Worm (Caenorhabditis elegans) whole organism, L1 larva: ENCODE results near the gene spig-6.
"Not testable (repeated sequence)": the region's sequence is repeated elsewhere in the genome, so short reads cannot be mapped to it uniquely, and the experiment has no call there.

Source experiments
- C04F5.9 ChIP-seq: sonication (generic microtip); optimal IDR thresholded peaks from 2 replicates; lab custom pipeline; 2016; ENCODE audit warnings: missing genetic modification characterization, missing compliant biosample characterization
- alr-1 ChIP-seq: fragments of 200-800 bp; sonication (Bioruptor generic); optimal IDR thresholded peaks from 2 replicates; lab custom pipeline; 2018; ENCODE audit warnings: borderline replicate concordance, mild to moderate bottlenecking, missing genetic modification characterization, missing compliant biosample characterization
- blmp-1 ChIP-seq: fragments of 150-350 bp; optimal IDR thresholded peaks from 2 replicates; lab custom pipeline; 2014; ENCODE audit warnings: missing biosample characterization, missing genetic modification characterization
- ceh-63 ChIP-seq: fragments of 200-800 bp; sonication (Bioruptor generic); optimal IDR thresholded peaks from 2 replicates; lab custom pipeline; 2018; ENCODE audit warnings: mild to moderate bottlenecking, missing genetic modification characterization, missing compliant biosample characterization
- ceh-82 ChIP-seq, 3 experiments: fragments of 150-350 bp in 1 of 3; sonication (generic microtip) in 2 of 3; optimal IDR thresholded peaks; 2 replicates each; lab custom pipeline; 2014 to 2017; ENCODE audit warnings: missing biosample characterization in 3 of 3, missing genetic modification characterization in 3 of 3
- ces-1 ChIP-seq: fragments of 150-350 bp; optimal IDR thresholded peaks from 2 replicates; lab custom pipeline; 2014; ENCODE audit warnings: missing biosample characterization, missing genetic modification reagents, missing genetic modification characterization
- dpl-1 ChIP-seq, 3 experiments: fragments of 150-350 bp in 2 of 3; sonication (generic microtip) in 1 of 3; optimal IDR thresholded peaks; 2 replicates each; lab custom pipeline; 2014 to 2017; ENCODE audit warnings: missing biosample characterization in 3 of 3, missing genetic modification characterization in 3 of 3, missing genetic modification reagents in 3 of 3
- efl-1 ChIP-seq, 4 experiments: fragments of 150-350 bp; optimal IDR thresholded peaks in 3 of 4; peaks in 1 of 4; 1 replicate in 1 of 4; 2 replicates in 3 of 4; lab custom pipeline; 2014; ENCODE audit warnings: missing biosample characterization in 2 of 4, missing genetic modification characterization in 2 of 4, missing genetic modification reagents in 2 of 4
- elt-2 ChIP-seq: sonication (generic microtip); optimal IDR thresholded peaks from 2 replicates; lab custom pipeline; 2016; ENCODE audit warnings: missing genetic modification characterization, mild to moderate bottlenecking, inconsistent platforms, missing compliant biosample characterization, missing genetic modification reagents
- elt-3 ChIP-seq, 6 experiments: fragments of 150-350 bp in 1 of 6; sonication (generic microtip); optimal IDR thresholded peaks; 2 replicates each; lab custom pipeline; 2017 to 2018; ENCODE audit warnings: missing biosample characterization in 6 of 6, missing genetic modification characterization in 6 of 6, inconsistent platforms in 1 of 6
- ets-5 ChIP-seq: fragments of 200-800 bp; sonication (Bioruptor generic); IDR thresholded peaks from 2 replicates; pipeline ENCODE4 v1.3.6; 2022; ENCODE audit warnings: missing genetic modification characterization, missing compliant biosample characterization
- fkh-10 ChIP-seq: sonication (generic microtip); optimal IDR thresholded peaks from 2 replicates; lab custom pipeline; 2017; ENCODE audit warnings: missing biosample characterization, missing genetic modification reagents, missing genetic modification characterization
- hlh-4 ChIP-seq: sonication (generic microtip); optimal IDR thresholded peaks from 2 replicates; lab custom pipeline; 2016; ENCODE audit warnings: mild to moderate bottlenecking, missing genetic modification characterization, missing compliant biosample characterization
- isw-1 ChIP-seq: fragments of 200-800 bp; sonication (Bioruptor generic); IDR thresholded peaks from 2 replicates; pipeline ENCODE4 v1.3.6; 2022; ENCODE audit warnings: missing genetic modification characterization, missing compliant biosample characterization
- jun-1 ChIP-seq: fragments of 150-350 bp; optimal IDR thresholded peaks from 2 replicates; lab custom pipeline; 2014; ENCODE audit warnings: missing biosample characterization, missing genetic modification reagents, missing genetic modification characterization
- lin-13 ChIP-seq: fragments of 150-350 bp; optimal IDR thresholded peaks from 2 replicates; lab custom pipeline; 2014; ENCODE audit warnings: missing biosample characterization, missing genetic modification reagents, missing genetic modification characterization
- lin-14 ChIP-seq: fragments of 200-800 bp; sonication (Bioruptor generic); optimal IDR thresholded peaks from 2 replicates; lab custom pipeline; 2018; ENCODE audit warnings: mild to moderate bottlenecking, missing genetic modification characterization, moderate library complexity, missing compliant biosample characterization
- lsy-2 ChIP-seq, 2 experiments: fragments of 150-350 bp; optimal IDR thresholded peaks; 2 replicates each; lab custom pipeline; 2014; ENCODE audit warnings: missing biosample characterization in 2 of 2, missing genetic modification characterization in 2 of 2
- mab-9 ChIP-seq: fragments of 200-800 bp; sonication (Bioruptor generic); IDR thresholded peaks from 2 replicates; pipeline ENCODE4 v1.3.6; 2022; ENCODE audit warnings: missing genetic modification reagents, missing genetic modification characterization, missing compliant biosample characterization
- nhr-11 ChIP-seq: fragments of 150-350 bp; optimal IDR thresholded peaks from 2 replicates; lab custom pipeline; 2014; ENCODE audit warnings: missing biosample characterization, missing genetic modification characterization
- nhr-19 ChIP-seq: fragments of 200-800 bp; sonication (Bioruptor generic); conservative IDR thresholded peaks from 2 replicates; pipeline ENCODE4 v1.3.6; 2022; ENCODE audit warnings: missing genetic modification characterization, missing compliant biosample characterization
- nhr-20 ChIP-seq: sonication (generic microtip); optimal IDR thresholded peaks from 2 replicates; lab custom pipeline; 2016; ENCODE audit warnings: mild to moderate bottlenecking, missing genetic modification characterization, missing compliant biosample characterization
- nhr-28 ChIP-seq: fragments of 150-350 bp; optimal IDR thresholded peaks from 2 replicates; lab custom pipeline; 2014; ENCODE audit warnings: missing biosample characterization, missing genetic modification characterization
- nhr-76 ChIP-seq: sonication (generic microtip); optimal IDR thresholded peaks from 2 replicates; lab custom pipeline; 2017; ENCODE audit warnings: missing biosample characterization, missing genetic modification characterization
- pag-3 ChIP-seq: sonication (generic microtip); optimal IDR thresholded peaks from 2 replicates; lab custom pipeline; 2017; ENCODE audit warnings: missing genetic modification characterization, mild to moderate bottlenecking, missing compliant biosample characterization, antibody characterized with exemption, borderline replicate concordance; ENCODE audit not compliant: insufficient read depth
- rnt-1 ChIP-seq: sonication (generic microtip); optimal IDR thresholded peaks from 2 replicates; lab custom pipeline; 2016; ENCODE audit warnings: mild to moderate bottlenecking, missing genetic modification characterization, moderate library complexity, missing compliant biosample characterization
- skn-1 ChIP-seq: fragments of 150-350 bp; optimal IDR thresholded peaks from 2 replicates; lab custom pipeline; 2014; ENCODE audit warnings: missing biosample characterization, missing genetic modification characterization
- sptf-1 ChIP-seq: fragments of 150-350 bp; optimal IDR thresholded peaks from 2 replicates; lab custom pipeline; 2014; ENCODE audit warnings: missing biosample characterization, missing genetic modification characterization
- sup-37 ChIP-seq: fragments of 200-800 bp; sonication (Bioruptor generic); optimal IDR thresholded peaks from 2 replicates; lab custom pipeline; 2018; ENCODE audit warnings: mild to moderate bottlenecking, missing genetic modification characterization, missing compliant biosample characterization
- tbx-2 ChIP-seq: sonication (generic microtip); optimal IDR thresholded peaks from 2 replicates; lab custom pipeline; 2016; ENCODE audit warnings: missing genetic modification characterization, missing compliant biosample characterization
- unc-130 ChIP-seq: fragments of 150-350 bp; optimal IDR thresholded peaks from 2 replicates; lab custom pipeline; 2017; ENCODE audit warnings: missing biosample characterization, missing genetic modification characterization, inconsistent platforms
- unc-62 ChIP-seq: fragments of 150-350 bp; optimal IDR thresholded peaks from 2 replicates; lab custom pipeline; 2014; ENCODE audit warnings: missing biosample characterization, missing genetic modification reagents, missing genetic modification characterization
- unc-98 ChIP-seq: fragments of 200-800 bp; sonication (Bioruptor generic); IDR thresholded peaks from 2 replicates; pipeline ENCODE4 v1.3.6; 2022; ENCODE audit warnings: missing genetic modification characterization, missing compliant biosample characterization
- xbp-1 ChIP-seq: sonication (generic microtip); optimal IDR thresholded peaks from 2 replicates; lab custom pipeline; 2016; ENCODE audit warnings: missing genetic modification characterization, missing compliant biosample characterization
- zip-4 ChIP-seq: fragments of 200-800 bp; sonication (Bioruptor generic); optimal IDR thresholded peaks from 2 replicates; lab custom pipeline; 2018; ENCODE audit warnings: mild to moderate bottlenecking, missing genetic modification characterization, moderate library complexity, missing compliant biosample characterization
- ztf-4 ChIP-seq: fragments of 150-350 bp; optimal IDR thresholded peaks from 2 replicates; lab custom pipeline; 2014; ENCODE audit warnings: missing biosample characterization, missing genetic modification characterization

The spig-6 gene

ce11 chrV:16505828-16506227, 24.4 kb downstream of the spig-6 start, which contains the start of gene nhr-54:
TSS of gene nhr-54 (minus strand) at chrV:16505928.
- no peak for TF ChIP-seq C04F5.9 (tag; lab: Kevin White, UChicago)
- no peak for TF ChIP-seq mab-9 (GFP tag; lab: Robert Waterston, UW)
- no peak for TF ChIP-seq tbx-2
- no peak for TF ChIP-seq nhr-11 (tag; lab: Kevin White, UChicago)
- TF ChIP-seq isw-1, result no peak
- no peak for TF ChIP-seq blmp-1 (tag; lab: Kevin White, UChicago)
- TF ChIP-seq dpl-1 (GFP tag; optimal IDR thresholded peaks at IDR 0.05; lab: Kevin White, UChicago), result no peak
- no peak for TF ChIP-seq xbp-1
- TF ChIP-seq elt-3 (tag; optimal IDR thresholded peaks at IDR 0.05; lab: Kevin White, UChicago), result no peak
- no peak for TF ChIP-seq unc-130 (tag; lab: Kevin White, UChicago)
- TF ChIP-seq jun-1 (tag; lab: Kevin White, UChicago), result no peak
- TF ChIP-seq lin-13, result no peak
- TF ChIP-seq efl-1 (optimal IDR thresholded peaks at IDR 0.05; lab: Kevin White, UChicago), result no peak
- TF ChIP-seq efl-1 (GFP tag; optimal IDR thresholded peaks at IDR 0.05 in 1 of 2; lab: Kevin White, UChicago), result no peak
- TF ChIP-seq unc-98, result no peak

- TF ChIP-seq sup-37, result no peak
- peak; percentile 8 for TF ChIP-seq lin-14 (GFP tag; lab: Kevin White, UChicago)
- TF ChIP-seq alr-1, result no peak
- no peak for TF ChIP-seq nhr-76 (tag; lab: Kevin White, UChicago)
- no peak for TF ChIP-seq zip-4 (GFP tag; lab: Kevin White, UChicago)
- TF ChIP-seq, all 84 proteins: peak for 1
These were observed 25.3 kb downstream of the spig-6 start for ce11 chrV:16506650-16507049.

- no peak for TF ChIP-seq fkh-10
- no peak for TF ChIP-seq sptf-1 (tag; lab: Kevin White, UChicago)
- TF ChIP-seq sup-37, result no peak
- no peak for TF ChIP-seq skn-1 (tag; lab: Kevin White, UChicago)
- TF ChIP-seq lsy-2 (tag; optimal IDR thresholded peaks at IDR 0.05; lab: Kevin White, UChicago), result no peak
- TF ChIP-seq rnt-1 (tag; lab: Kevin White, UChicago), result no peak
- no peak for TF ChIP-seq nhr-76 (tag; lab: Kevin White, UChicago)
- TF ChIP-seq ets-5 (GFP tag; lab: Robert Waterston, UW), result no peak
- no peak for TF ChIP-seq pag-3 (tag; lab: Kevin White, UChicago)
- no peak for TF ChIP-seq ces-1 (GFP tag; lab: Kevin White, UChicago)
- TF ChIP-seq elt-3 (tag; optimal IDR thresholded peaks at IDR 0.05; lab: Kevin White, UChicago), result no peak
- TF ChIP-seq hlh-4 (tag; lab: Kevin White, UChicago), result no peak
- TF ChIP-seq nhr-28 (tag; lab: Kevin White, UChicago), result no peak
- no peak for TF ChIP-seq ceh-82 (tag; optimal IDR thresholded peaks at IDR 0.05; lab: Kevin White, UChicago)
- no peak for TF ChIP-seq lin-13
These were observed 27.3 kb downstream of the spig-6 start, which contains the start of gene srr-3 for ce11 chrV:16508667-16509066. TSS of gene srr-3 (minus strand) at chrV:16508767.

- not testable (repeated sequence) for TF ChIP-seq ceh-63 (GFP tag; lab: Kevin White, UChicago); alr-1; ztf-4
These were observed 33.8 kb downstream of the spig-6 start, which contains the start of gene F36D3.5 for ce11 chrV:16515140-16515539. TSS of gene F36D3.5 (minus strand) at chrV:16515240.

- TF ChIP-seq xbp-1 (no peak), unc-62 (GFP tag; lab: Kevin White, UChicago) (no peak), nhr-20 (tag; lab: Kevin White, UChicago) (no peak), nhr-19 (GFP tag; lab: Robert Waterston, UW) (no peak), elt-2 (no peak), mab-9 (GFP tag; lab: Robert Waterston, UW) (no peak)
These were observed 36.2 kb downstream of the spig-6 start, which contains the start of gene F36D3.4 for ce11 chrV:16517619-16518018. TSS of gene F36D3.4 (minus strand) at chrV:16517719.
